Fruit fly (Drosophila melanogaster) whole organism, embryonic: ENCODE results near the gene CG34417.

ENCODE experiments used
- ATbp ChIP-seq: fragments of 200-800 bp; sonication (Bioruptor generic); optimal IDR thresholded peaks from 2 replicates; lab custom pipeline; 2017; ENCODE audit warnings: missing biosample characterization, mild to moderate bottlenecking, missing genetic modification characterization, missing genetic modification reagents
- Atf-2 ChIP-seq: fragments of 200-800 bp; sonication (Bioruptor generic); optimal IDR thresholded peaks from 2 replicates; lab custom pipeline; 2016; ENCODE audit warnings: missing biosample characterization, missing genetic modification characterization
- Atf6 ChIP-seq: fragments of 200-800 bp; sonication (Bioruptor generic); IDR thresholded peaks from 2 replicates; pipeline ENCODE4 v1.3.6; 2022; ENCODE audit warnings: missing biosample characterization, missing genetic modification characterization
- Bgb ChIP-seq: fragments of 200-800 bp; sonication (Bioruptor generic); IDR thresholded peaks from 2 replicates; pipeline ENCODE4 v1.3.6; 2022; ENCODE audit warnings: missing biosample characterization, missing genetic modification characterization; ENCODE audit not compliant: partially characterized antibody
- CG10267 ChIP-seq: fragments of 200-800 bp; sonication (Bioruptor generic); optimal IDR thresholded peaks from 2 replicates; lab custom pipeline; 2018; ENCODE audit warnings: missing biosample characterization, mild to moderate bottlenecking, missing genetic modification characterization, moderate library complexity
- CG11696 ChIP-seq: fragments of 200-800 bp; sonication (Bioruptor generic); IDR thresholded peaks from 2 replicates; pipeline ENCODE4 v1.3.6; 2022; ENCODE audit warnings: missing biosample characterization, missing genetic modification characterization
- CG12744 ChIP-seq: fragments of 200-800 bp; sonication (Bioruptor generic); optimal IDR thresholded peaks from 2 replicates; lab custom pipeline; 2016; ENCODE audit warnings: missing biosample characterization, missing genetic modification characterization
- CG1647 ChIP-seq: fragments of 200-800 bp; sonication (Bioruptor generic); optimal IDR thresholded peaks from 3 replicates; lab custom pipeline; 2016; ENCODE audit warnings: missing biosample characterization, missing genetic modification characterization
- CG2199 ChIP-seq: fragments of 200-800 bp; sonication (Bioruptor generic); IDR thresholded peaks from 3 replicates; pipeline ENCODE4 v1.3.6; 2022; ENCODE audit warnings: missing biosample characterization, missing genetic modification characterization
- CG2202 ChIP-seq: fragments of 200-800 bp; sonication (Bioruptor generic); optimal IDR thresholded peaks from 2 replicates; lab custom pipeline; 2018; ENCODE audit warnings: missing biosample characterization, mild to moderate bottlenecking, missing genetic modification characterization
- CG33213 ChIP-seq: fragments of 200-800 bp; sonication (Bioruptor generic); optimal IDR thresholded peaks from 3 replicates; lab custom pipeline; 2016; ENCODE audit warnings: missing biosample characterization, missing genetic modification characterization
- CG34422 ChIP-seq: fragments of 200-800 bp; sonication (Bioruptor generic); IDR thresholded peaks from 3 replicates; pipeline ENCODE4 v1.3.6; 2022; ENCODE audit warnings: missing biosample characterization, missing genetic modification characterization
- CG3847 ChIP-seq: fragments of 200-800 bp; sonication (Bioruptor generic); IDR thresholded peaks from 2 replicates; pipeline ENCODE4 v1.3.6; 2022; ENCODE audit warnings: missing biosample characterization, missing genetic modification characterization
- CG4360 ChIP-seq: fragments of 200-800 bp; sonication (Bioruptor generic); IDR thresholded peaks from 2 replicates; pipeline ENCODE4 v1.3.6; 2022; ENCODE audit warnings: missing biosample characterization, missing genetic modification characterization
- CG7556 ChIP-seq: fragments of 200-800 bp; sonication (Bioruptor generic); optimal IDR thresholded peaks from 2 replicates; lab custom pipeline; 2017; ENCODE audit warnings: missing biosample characterization, mild to moderate bottlenecking, missing genetic modification characterization
- CG7745 ChIP-seq: fragments of 200-800 bp; sonication (Bioruptor generic); optimal IDR thresholded peaks from 2 replicates; lab custom pipeline; 2018; ENCODE audit warnings: missing biosample characterization, mild to moderate bottlenecking, missing genetic modification characterization, moderate library complexity
- CG7987 ChIP-seq: fragments of 200-800 bp; sonication (Bioruptor generic); optimal IDR thresholded peaks from 2 replicates; lab custom pipeline; 2018; ENCODE audit warnings: missing biosample characterization, mild to moderate bottlenecking, missing genetic modification characterization, moderate library complexity
- CG8281 ChIP-seq: fragments of 200-800 bp; sonication (Bioruptor generic); optimal IDR thresholded peaks from 2 replicates; lab custom pipeline; 2018; ENCODE audit warnings: missing biosample characterization, mild to moderate bottlenecking, missing genetic modification characterization, moderate library complexity
- CG8290 ChIP-seq, 3 experiments: fragments of 200-800 bp; sonication (Bioruptor generic); optimal IDR thresholded peaks; 2 replicates each; lab custom pipeline; 2016 to 2019; ENCODE audit warnings: missing biosample characterization in 3 of 3, missing genetic modification characterization in 3 of 3, mild to moderate bottlenecking in 2 of 3, moderate library complexity in 1 of 3
- CG9609 ChIP-seq: fragments of 200-800 bp; sonication (Bioruptor generic); optimal IDR thresholded peaks from 3 replicates; lab custom pipeline; 2016; ENCODE audit warnings: missing biosample characterization, missing genetic modification characterization
- Chrac-16 ChIP-seq: fragments of 200-800 bp; sonication (Bioruptor generic); optimal IDR thresholded peaks from 3 replicates; lab custom pipeline; 2016; ENCODE audit warnings: missing biosample characterization, missing genetic modification characterization
- Ets97D ChIP-seq: fragments of 200-800 bp; sonication (Bioruptor generic); optimal IDR thresholded peaks from 3 replicates; lab custom pipeline; 2016; ENCODE audit warnings: missing biosample characterization, missing genetic modification characterization
- Fer2 ChIP-seq: fragments of 200-800 bp; sonication (Bioruptor generic); optimal IDR thresholded peaks from 2 replicates; lab custom pipeline; 2018; ENCODE audit warnings: missing biosample characterization, mild to moderate bottlenecking, missing genetic modification characterization, moderate library complexity
- GATAe ChIP-seq: fragments of 200-800 bp; sonication (Bioruptor generic); conservative IDR thresholded peaks from 2 replicates; pipeline ENCODE4 v1.3.6; 2022; ENCODE audit warnings: missing biosample characterization, missing genetic modification characterization
- Gsc ChIP-seq: fragments of 200-800 bp; sonication (Bioruptor generic); IDR thresholded peaks from 2 replicates; pipeline ENCODE4 v1.3.6; 2022; ENCODE audit warnings: missing biosample characterization, missing genetic modification characterization
- Hsf ChIP-seq: fragments of 200-800 bp; sonication (Bioruptor generic); optimal IDR thresholded peaks from 3 replicates; lab custom pipeline; 2016; ENCODE audit warnings: missing biosample characterization, missing genetic modification characterization
- Jarid2 ChIP-seq: fragments of 200-800 bp; sonication (Bioruptor generic); optimal IDR thresholded peaks from 3 replicates; lab custom pipeline; 2017; ENCODE audit warnings: mild to moderate bottlenecking, missing biosample characterization, missing genetic modification reagents, missing genetic modification characterization
- Lhr ChIP-seq: fragments of 200-800 bp; sonication (Bioruptor generic); optimal IDR thresholded peaks from 3 replicates; lab custom pipeline; 2017; ENCODE audit warnings: mild to moderate bottlenecking, missing biosample characterization, missing genetic modification reagents, missing genetic modification characterization
- MBD-R2 ChIP-seq: fragments of 200-800 bp; sonication (Bioruptor generic); IDR thresholded peaks from 2 replicates; pipeline ENCODE4 v1.3.6; 2022; ENCODE audit warnings: missing biosample characterization, missing genetic modification characterization
- MESR4 ChIP-seq: fragments of 200-800 bp; sonication (Bioruptor generic); optimal IDR thresholded peaks from 2 replicates; lab custom pipeline; 2018; ENCODE audit warnings: missing biosample characterization, mild to moderate bottlenecking, missing genetic modification characterization, moderate library complexity
- Max ChIP-seq: fragments of 200-800 bp; sonication (Bioruptor generic); optimal IDR thresholded peaks from 2 replicates; lab custom pipeline; 2016; ENCODE audit warnings: missing biosample characterization, mild to moderate bottlenecking, missing genetic modification characterization
- NK7.1 ChIP-seq: fragments of 200-800 bp; sonication (Bioruptor generic); optimal IDR thresholded peaks from 3 replicates; lab custom pipeline; 2016; ENCODE audit warnings: missing biosample characterization, missing genetic modification characterization
- Nf-YC ChIP-seq: fragments of 200-800 bp; optimal IDR thresholded peaks from 3 replicates; lab custom pipeline; 2019; ENCODE audit warnings: missing biosample characterization, mild to moderate bottlenecking, missing genetic modification characterization, moderate library complexity
- bbx ChIP-seq: fragments of 200-800 bp; sonication (Bioruptor generic); IDR thresholded peaks from 2 replicates; pipeline ENCODE4 v1.3.6; 2022; ENCODE audit warnings: missing biosample characterization, missing genetic modification characterization; ENCODE audit not compliant: partially characterized antibody
- br ChIP-seq: fragments of >200 bp; optimal IDR thresholded peaks from 2 replicates; lab custom pipeline; 2017
- disco-r ChIP-seq: fragments of 200-800 bp; sonication (Bioruptor generic); optimal IDR thresholded peaks from 2 replicates; lab custom pipeline; 2016; ENCODE audit warnings: missing biosample characterization, missing genetic modification characterization
- esg ChIP-seq: fragments of 200-800 bp; sonication (Bioruptor generic); conservative IDR thresholded peaks from 2 replicates; pipeline ENCODE4 v1.3.6; 2022; ENCODE audit warnings: missing biosample characterization, missing genetic modification characterization
- gro ChIP-seq: fragments of 200-800 bp; sonication (Bioruptor generic); optimal IDR thresholded peaks from 2 replicates; lab custom pipeline; 2016; ENCODE audit warnings: missing biosample characterization, missing genetic modification characterization
- gsb-n ChIP-seq: fragments of 200-800 bp; sonication (Bioruptor generic); optimal IDR thresholded peaks from 3 replicates; lab custom pipeline; 2018; ENCODE audit warnings: missing biosample characterization, mild to moderate bottlenecking, missing genetic modification characterization
- hb ChIP-seq: fragments of 200-800 bp; sonication (Bioruptor generic); IDR thresholded peaks from 3 replicates; pipeline ENCODE4 v1.3.6; 2022; ENCODE audit warnings: missing biosample characterization, missing genetic modification characterization; ENCODE audit not compliant: partially characterized antibody
- inv ChIP-seq: fragments of 200-800 bp; sonication (Bioruptor generic); IDR thresholded peaks from 2 replicates; pipeline ENCODE4 v1.3.6; 2022; ENCODE audit warnings: missing biosample characterization, missing genetic modification characterization; ENCODE audit not compliant: partially characterized antibody
- jing ChIP-seq: fragments of 200-800 bp; sonication (Bioruptor generic); optimal IDR thresholded peaks from 2 replicates; lab custom pipeline; 2018; ENCODE audit warnings: missing biosample characterization, mild to moderate bottlenecking, missing genetic modification characterization
- onecut ChIP-seq: fragments of 200-800 bp; sonication (Bioruptor generic); IDR thresholded peaks from 2 replicates; pipeline ENCODE4 v1.3.6; 2022; ENCODE audit warnings: missing biosample characterization, missing genetic modification characterization
- pho ChIP-seq: fragments of 200-800 bp; sonication (Bioruptor generic); optimal IDR thresholded peaks from 2 replicates; lab custom pipeline; 2016; ENCODE audit warnings: missing biosample characterization, missing genetic modification characterization
- ro ChIP-seq: fragments of 200-800 bp; sonication (Bioruptor generic); IDR thresholded peaks from 2 replicates; pipeline ENCODE4 v1.3.6; 2022; ENCODE audit warnings: missing biosample characterization, missing genetic modification characterization
- sens ChIP-seq: fragments of 200-800 bp; sonication (Bioruptor generic); peaks from one replicate; lab custom pipeline; 2016; ENCODE audit warnings: missing biosample characterization, missing genetic modification characterization
- slbo ChIP-seq: fragments of 200-800 bp; sonication (Bioruptor generic); IDR thresholded peaks from 2 replicates; pipeline ENCODE4 v1.3.6; 2022; ENCODE audit warnings: missing biosample characterization, missing genetic modification characterization
- sug ChIP-seq: fragments of 200-800 bp; optimal IDR thresholded peaks from 2 replicates; lab custom pipeline; 2019; ENCODE audit warnings: missing biosample characterization, mild to moderate bottlenecking, missing genetic modification characterization, moderate library complexity
- vnd ChIP-seq: fragments of 200-800 bp; sonication (Bioruptor generic); IDR thresholded peaks from 3 replicates; pipeline ENCODE4 v1.3.6; 2022; ENCODE audit warnings: missing biosample characterization, missing genetic modification characterization; ENCODE audit not compliant: partially characterized antibody
- zen ChIP-seq: fragments of 200-800 bp; sonication (Bioruptor generic); optimal IDR thresholded peaks from 3 replicates; lab custom pipeline; 2018; ENCODE audit warnings: missing biosample characterization, mild to moderate bottlenecking, missing genetic modification characterization, moderate library complexity

CG34417 gene

dm6 chrX:6590681-6591289 lies 50.2 kb downstream of the CG34417 start, which contains the start of gene Pat1 (continued):
- peak; percentile 78 for TF ChIP-seq inv (GFP tag; lab: Robert Waterston, UW)
- peak; percentile 90 for TF ChIP-seq MESR4
- no peak for TF ChIP-seq esg (GFP tag; lab: Robert Waterston, UW)
- no peak for TF ChIP-seq Gsc (GFP tag; lab: Robert Waterston, UW)
- no peak for TF ChIP-seq NK7.1 (GFP tag; lab: Kevin White, UChicago)
- no peak for TF ChIP-seq gsb-n
- TF ChIP-seq Chrac-16 (GFP tag; lab: Kevin White, UChicago): no peak
- TF ChIP-seq Hsf: peak; percentile 39
- TF ChIP-seq CG7745: peak; percentile 8
- TF ChIP-seq CG9609 (GFP tag; lab: Kevin White, UChicago): no peak
- peak; percentile 34; the same call in 1 of the 2 replicates for TF ChIP-seq slbo (GFP tag; lab: Robert Waterston, UW)
- peak; percentile 94 for TF ChIP-seq bbx
- peak; percentile 56 for TF ChIP-seq sens
- peak; percentile 49 for TF ChIP-seq Jarid2 (GFP tag; lab: Kevin White, UChicago)
- peak; percentile 31 for TF ChIP-seq CG33213 (GFP tag; lab: Kevin White, UChicago)
- TF ChIP-seq CG8281 (tag; lab: Kevin White, UChicago): no peak
- no peak for TF ChIP-seq Atf-2 (GFP tag; lab: Kevin White, UChicago)
- TF ChIP-seq ro: no peak
- no peak for TF ChIP-seq CG4360
- no peak for TF ChIP-seq CG2202 (tag; lab: Kevin White, UChicago)
- peak; percentile 36 for TF ChIP-seq CG3847 (GFP tag; lab: Robert Waterston, UW)
- TF ChIP-seq gro (GFP tag; lab: Kevin White, UChicago): peak; percentile 39
- TF ChIP-seq CG7987 (GFP tag; lab: Kevin White, UChicago): peak; percentile 20
- TF ChIP-seq br (lab: Kevin White, UChicago): no peak
- TF ChIP-seq Nf-YC (tag; lab: Kevin White, UChicago): peak; percentile 6
- TF ChIP-seq Atf6 (GFP tag; lab: Robert Waterston, UW): no peak
- TF ChIP-seq CG2199: 0 out of 3 replicates have a peak, but pooled peaks have one; percentile 39
- TF ChIP-seq sug (tag; lab: Kevin White, UChicago): peak; percentile 53
- peak; percentile 7 for TF ChIP-seq CG8290 (GFP tag; optimal IDR thresholded peaks at IDR 0.05; lab: Kevin White, UChicago)
- peak in 1 of 2 experiments; percentile 77 for TF ChIP-seq CG8290 (tag; optimal IDR thresholded peaks at IDR 0.05; lab: Kevin White, UChicago)
- TF ChIP-seq Bgb (GFP tag; lab: Robert Waterston, UW): peak; percentile 95
- TF ChIP-seq CG12744 (GFP tag; lab: Kevin White, UChicago): peak; percentile 12
- TF ChIP-seq CG10267 (tag; lab: Kevin White, UChicago): peak; percentile 57
- no peak for TF ChIP-seq CG1647
- TF ChIP-seq CG7556 (GFP tag; lab: Kevin White, UChicago): peak; percentile 5
- TF ChIP-seq disco-r (GFP tag; lab: Kevin White, UChicago): no peak
- no peak for TF ChIP-seq Fer2 (tag; lab: Kevin White, UChicago)
- peak; percentile 82 for TF ChIP-seq vnd (GFP tag; lab: Robert Waterston, UW)
- peak; percentile 49 for TF ChIP-seq pho
- peak; percentile 68 for TF ChIP-seq MBD-R2 (GFP tag; lab: Robert Waterston, UW)
- TF ChIP-seq Ets97D: peak; percentile 87
- TF ChIP-seq GATAe (GFP tag; lab: Robert Waterston, UW): no peak
- no peak for TF ChIP-seq CG11696 (GFP tag; lab: Robert Waterston, UW)
- peak; percentile 35; the same call in 1 of the 3 replicates for TF ChIP-seq CG34422 (GFP tag; lab: Robert Waterston, UW)
- TF ChIP-seq zen (tag; lab: Kevin White, UChicago): no peak
- peak; percentile 75 for TF ChIP-seq Lhr (GFP tag; lab: Kevin White, UChicago)
- no peak for TF ChIP-seq jing (GFP tag; lab: Kevin White, UChicago)
- 0 out of 2 replicates have a peak, but pooled peaks have one; percentile 16 for TF ChIP-seq onecut (GFP tag; lab: Robert Waterston, UW)
- no peak for TF ChIP-seq Max
- TF ChIP-seq hb (GFP tag; lab: Robert Waterston, UW): peak; percentile 91
- no peak for TF ChIP-seq ATbp (GFP tag; lab: Kevin White, UChicago)
